Worm (Caenorhabditis elegans) whole organism, L4 larva: Measurements from ENCODE around the gene srbc-62.

Experiments used
- D1046.2 ChIP-seq: fragments of 200-800 bp; sonication (Bioruptor generic); IDR thresholded peaks from 2 replicates; pipeline ENCODE4 v1.3.6; 2022; ENCODE audit warnings: missing genetic modification characterization, missing compliant biosample characterization
- F44E2.7 ChIP-seq: fragments of 200-800 bp; sonication (Bioruptor generic); IDR thresholded peaks from 2 replicates; pipeline ENCODE4 v2.1.2; 2022; ENCODE audit warnings: missing genetic modification characterization, missing compliant biosample characterization
- ceh-28 ChIP-seq: fragments of 150-350 bp; optimal IDR thresholded peaks from 2 replicates; lab custom pipeline; 2014; ENCODE audit warnings: missing biosample characterization, missing genetic modification reagents, missing genetic modification characterization
- ces-1 ChIP-seq: fragments of 150-350 bp; sonication (generic microtip); optimal IDR thresholded peaks from 4 replicates; lab custom pipeline; 2014; ENCODE audit warnings: missing biosample characterization, missing genetic modification reagents, missing genetic modification characterization
- cey-2 ChIP-seq: sonication (generic microtip); optimal IDR thresholded peaks from 3 replicates; lab custom pipeline; 2017; ENCODE audit warnings: missing genetic modification characterization, mild to moderate bottlenecking, missing compliant biosample characterization, antibody characterized with exemption, borderline replicate concordance; ENCODE audit not compliant: insufficient read depth
- dmd-6 ChIP-seq: fragments of 200-800 bp; sonication (Bioruptor generic); IDR thresholded peaks from 2 replicates; pipeline ENCODE4 v1.3.6; 2022; ENCODE audit warnings: missing genetic modification reagents, missing genetic modification characterization, missing compliant biosample characterization
- egl-27 ChIP-seq: sonication (generic microtip); optimal IDR thresholded peaks from 3 replicates; lab custom pipeline; 2017; ENCODE audit warnings: missing biosample characterization, missing genetic modification reagents, missing genetic modification characterization
- fkh-10 ChIP-seq: fragments of 150-350 bp; optimal IDR thresholded peaks from 2 replicates; lab custom pipeline; 2014; ENCODE audit warnings: missing biosample characterization, missing genetic modification reagents, missing genetic modification characterization
- nhr-237 ChIP-seq: sonication (generic microtip); optimal IDR thresholded peaks from 2 replicates; lab custom pipeline; 2017; ENCODE audit warnings: missing biosample characterization, missing genetic modification characterization

- TF ChIP-seq cey-2 (tag; lab: Kevin White, UChicago) (no peak), F44E2.7 (no peak), D1046.2 (no peak), fkh-10 (GFP tag; lab: Kevin White, UChicago) (no peak), ces-1 (GFP tag; lab: Kevin White, UChicago) (no peak), nhr-237 (tag; lab: Kevin White, UChicago) (no peak), ceh-28 (tag; lab: Kevin White, UChicago) (no peak), dmd-6 (GFP tag; lab: Robert Waterston, UW) (no peak), egl-27 (tag; lab: Kevin White, UChicago) (no peak)
Observed at ce11 chrV:17225389-17225788, 7.6 kb downstream of the srbc-62 start, which contains the start of gene scl-25.
